Worm (Caenorhabditis elegans) whole organism, young adult: ENCODE results near the gene eef-1A.2.

Experiments used
- B0336.3 ChIP-seq: fragments of 200-800 bp; sonication (Bioruptor generic); IDR thresholded peaks from 2 replicates; pipeline ENCODE4 v1.3.6; 2022; ENCODE audit warnings: missing genetic modification characterization, missing compliant biosample characterization
- K12H6.12 ChIP-seq: fragments of 200-800 bp; sonication (Bioruptor generic); optimal IDR thresholded peaks from 2 replicates; lab custom pipeline; 2018; ENCODE audit warnings: mild to moderate bottlenecking, missing genetic modification characterization, missing compliant biosample characterization
- ama-1 ChIP-seq, 3 experiments: fragments of 150-350 bp in 1 of 3; sonication (generic microtip) in 2 of 3; optimal IDR thresholded peaks; 2 replicates each; lab custom pipeline; 2014 to 2018; ENCODE audit warnings: missing biosample characterization in 2 of 3, missing genetic modification characterization in 2 of 3, missing genetic modification reagents in 2 of 3
- attf-3 ChIP-seq: fragments of 200-800 bp; sonication (Bioruptor generic); conservative IDR thresholded peaks from 2 replicates; pipeline ENCODE4 v1.3.6; 2022; ENCODE audit warnings: missing genetic modification reagents, missing genetic modification characterization, missing compliant biosample characterization
- die-1 ChIP-seq: sonication (generic microtip); optimal IDR thresholded peaks from 2 replicates; lab custom pipeline; 2016; ENCODE audit warnings: missing genotype, mild to moderate bottlenecking, missing genetic modification characterization, missing compliant biosample characterization
- hsf-1 ChIP-seq: fragments of 200-800 bp; sonication (Bioruptor generic); IDR thresholded peaks from 2 replicates; pipeline ENCODE4 v1.3.6; 2022; ENCODE audit warnings: missing genetic modification reagents, missing genetic modification characterization, missing compliant biosample characterization
- madf-10 ChIP-seq: sonication (generic microtip); optimal IDR thresholded peaks from 2 replicates; lab custom pipeline; 2016; ENCODE audit warnings: mild to moderate bottlenecking, missing genetic modification characterization, missing compliant biosample characterization
- mcd-1 ChIP-seq: fragments of 200-800 bp; sonication (Bioruptor generic); IDR thresholded peaks from 2 replicates; pipeline ENCODE4 v1.3.6; 2022; ENCODE audit warnings: missing genetic modification reagents, missing genetic modification characterization, missing compliant biosample characterization
- snpc-3.4 ChIP-seq: sonication (generic microtip); optimal IDR thresholded peaks from 2 replicates; lab custom pipeline; 2017; ENCODE audit warnings: missing genetic modification characterization, mild to moderate bottlenecking, missing compliant biosample characterization, antibody characterized with exemption, moderate library complexity, missing genotype, missing genetic modification reagents

DNA sequence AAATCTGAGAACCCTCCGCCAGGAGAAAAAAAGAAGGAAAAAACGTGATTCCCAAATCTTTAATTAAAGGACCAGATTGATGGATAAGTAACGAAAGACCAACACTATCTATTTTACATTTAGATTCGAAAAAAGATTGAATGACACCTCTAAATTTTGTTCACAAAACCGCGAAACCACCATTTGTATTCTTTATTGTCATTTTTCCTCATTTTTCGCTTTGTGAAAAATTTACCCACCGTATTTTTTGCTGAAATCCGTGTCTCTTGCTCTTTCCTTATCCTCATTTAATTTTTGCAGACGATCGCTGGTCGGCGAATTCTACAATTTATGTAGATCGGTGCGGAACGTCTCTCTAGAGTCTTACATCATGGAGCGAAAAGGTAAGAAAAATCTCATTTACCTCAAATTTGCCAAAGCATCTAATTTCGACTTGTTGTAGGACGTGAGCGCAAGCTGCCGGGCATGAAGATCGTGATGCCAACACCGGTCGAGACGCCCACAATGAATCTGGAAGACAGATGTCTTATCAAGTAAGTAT is 7.0 kb upstream of the eef-1A.2 start, which contains the start of the genes sek-1 and R03G5.6:
- TF ChIP-seq snpc-3.4 (tag; lab: Kevin White, UChicago) = no peak
- TF ChIP-seq mcd-1 (GFP tag; lab: Robert Waterston, UW) = no peak
- TF ChIP-seq die-1 (tag; lab: Kevin White, UChicago) = no peak
- no peak for TF ChIP-seq ama-1 (optimal IDR thresholded peaks at IDR 0.05; lab: Kevin White, UChicago)
- no peak for TF ChIP-seq ama-1 (GFP tag; optimal IDR thresholded peaks at IDR 0.05; lab: Kevin White, UChicago)
- TF ChIP-seq hsf-1 (GFP tag; lab: Robert Waterston, UW) = no peak
- no peak for TF ChIP-seq K12H6.12 (tag; lab: Kevin White, UChicago)
- TF ChIP-seq madf-10 (tag; lab: Kevin White, UChicago) = no peak
- no peak for TF ChIP-seq B0336.3 (GFP tag; lab: Robert Waterston, UW)
- no peak for TF ChIP-seq attf-3 (GFP tag; lab: Robert Waterston, UW)
